Fruit fly (Drosophila melanogaster) whole organism, pupa: ENCODE results near the gene FMRFaR.
A peak's percentile ranks its signal among the peaks of the same experiment; 100 is the strongest.

ENCODE experiments used
- CG10348 ChIP-seq: fragments of 200-800 bp; sonication (Bioruptor generic); IDR thresholded peaks from 2 replicates; pipeline ENCODE4 v1.3.6; 2022; ENCODE audit warnings: missing biosample characterization, missing genetic modification characterization
- CG12605 ChIP-seq: fragments of 200-800 bp; sonication (Bioruptor generic); IDR thresholded peaks from 2 replicates; pipeline ENCODE4 v1.3.6; 2022; ENCODE audit warnings: missing biosample characterization, missing genetic modification characterization
- CG13204 ChIP-seq: fragments of 200-800 bp; sonication (Bioruptor generic); optimal IDR thresholded peaks from 2 replicates; lab custom pipeline; 2018; ENCODE audit warnings: missing biosample characterization, mild to moderate bottlenecking, missing genetic modification characterization, moderate library complexity
- CG14655 ChIP-seq: fragments of 200-800 bp; sonication (Bioruptor generic); optimal IDR thresholded peaks from 3 replicates; lab custom pipeline; 2017; ENCODE audit warnings: mild to moderate bottlenecking, missing biosample characterization, missing genetic modification reagents, missing genetic modification characterization
- CG15710 ChIP-seq: fragments of 200-800 bp; sonication (Bioruptor generic); optimal IDR thresholded peaks from 2 replicates; lab custom pipeline; 2018; ENCODE audit warnings: missing biosample characterization, mild to moderate bottlenecking, missing genetic modification characterization, moderate library complexity
- CG17806 ChIP-seq: fragments of 200-800 bp; sonication (Bioruptor generic); optimal IDR thresholded peaks from 2 replicates; lab custom pipeline; 2018; ENCODE audit warnings: missing biosample characterization, mild to moderate bottlenecking, missing genetic modification characterization, moderate library complexity
- CG32121 ChIP-seq: fragments of 200-800 bp; sonication (Bioruptor generic); IDR thresholded peaks from 2 replicates; pipeline ENCODE4 v1.3.6; 2022; ENCODE audit warnings: missing biosample characterization, missing genetic modification characterization
- CG34367 ChIP-seq: fragments of 200-800 bp; sonication (Bioruptor generic); optimal IDR thresholded peaks from 2 replicates; lab custom pipeline; 2018; ENCODE audit warnings: missing biosample characterization, mild to moderate bottlenecking, missing genetic modification characterization
- CG4496 ChIP-seq: fragments of 200-800 bp; sonication (Bioruptor generic); IDR thresholded peaks from 3 replicates; pipeline ENCODE4 v1.3.6; 2022; ENCODE audit warnings: missing biosample characterization, missing genetic modification characterization
- CG8159 ChIP-seq: fragments of 200-800 bp; sonication (Bioruptor generic); optimal IDR thresholded peaks from 3 replicates; lab custom pipeline; 2018; ENCODE audit warnings: missing biosample characterization, mild to moderate bottlenecking, missing genetic modification characterization, moderate library complexity
- CG8301 ChIP-seq: fragments of 200-800 bp; sonication (Bioruptor generic); optimal IDR thresholded peaks from 2 replicates; lab custom pipeline; 2018; ENCODE audit warnings: missing biosample characterization, mild to moderate bottlenecking, missing genetic modification characterization
- CG9948 ChIP-seq: fragments of 200-800 bp; sonication (Bioruptor generic); optimal IDR thresholded peaks from 2 replicates; lab custom pipeline; 2018; ENCODE audit warnings: missing biosample characterization, mild to moderate bottlenecking, missing genetic modification characterization, moderate library complexity
- D1 ChIP-seq: fragments of 200-800 bp; sonication (Bioruptor generic); optimal IDR thresholded peaks from 2 replicates; lab custom pipeline; 2018; ENCODE audit warnings: missing biosample characterization, mild to moderate bottlenecking, missing genetic modification characterization, moderate library complexity
- EcR ChIP-seq: fragments of 200-800 bp; sonication (Bioruptor generic); optimal IDR thresholded peaks from 3 replicates; lab custom pipeline; 2019; ENCODE audit warnings: missing biosample characterization, missing genetic modification characterization, mild to moderate bottlenecking, moderate library complexity, missing genetic modification reagents
- Ets98B ChIP-seq: fragments of 200-800 bp; sonication (Bioruptor generic); IDR thresholded peaks from 2 replicates; pipeline ENCODE4 v1.3.6; 2022; ENCODE audit warnings: missing biosample characterization, missing genetic modification characterization
- Pif1A ChIP-seq: fragments of 200-800 bp; sonication (Bioruptor generic); optimal IDR thresholded peaks from 3 replicates; lab custom pipeline; 2016; ENCODE audit warnings: missing biosample characterization, missing genetic modification characterization
- Pif1B ChIP-seq: fragments of 200-800 bp; sonication (Bioruptor generic); optimal IDR thresholded peaks from 3 replicates; lab custom pipeline; 2016; ENCODE audit warnings: missing biosample characterization, missing genetic modification characterization
- Snoo ChIP-seq: fragments of 200-800 bp; sonication (Bioruptor generic); optimal IDR thresholded peaks from 3 replicates; lab custom pipeline; 2017; ENCODE audit warnings: missing biosample characterization, mild to moderate bottlenecking, missing genetic modification characterization, inconsistent platforms
- fd96Ca ChIP-seq: fragments of 200-800 bp; sonication (Bioruptor generic); IDR thresholded peaks from 3 replicates; pipeline ENCODE4 v1.3.6; 2022; ENCODE audit warnings: missing biosample characterization, missing genetic modification characterization
- gl ChIP-seq: fragments of 200-800 bp; sonication (Bioruptor generic); optimal IDR thresholded peaks from 2 replicates; lab custom pipeline; 2018; ENCODE audit warnings: missing biosample characterization, mild to moderate bottlenecking, missing genetic modification characterization
- rn ChIP-seq: fragments of 200-800 bp; sonication (Bioruptor generic); IDR thresholded peaks from 2 replicates; pipeline ENCODE4 v1.3.6; 2022; ENCODE audit warnings: missing biosample characterization, missing genetic modification characterization

FMRFaR gene

DNA sequence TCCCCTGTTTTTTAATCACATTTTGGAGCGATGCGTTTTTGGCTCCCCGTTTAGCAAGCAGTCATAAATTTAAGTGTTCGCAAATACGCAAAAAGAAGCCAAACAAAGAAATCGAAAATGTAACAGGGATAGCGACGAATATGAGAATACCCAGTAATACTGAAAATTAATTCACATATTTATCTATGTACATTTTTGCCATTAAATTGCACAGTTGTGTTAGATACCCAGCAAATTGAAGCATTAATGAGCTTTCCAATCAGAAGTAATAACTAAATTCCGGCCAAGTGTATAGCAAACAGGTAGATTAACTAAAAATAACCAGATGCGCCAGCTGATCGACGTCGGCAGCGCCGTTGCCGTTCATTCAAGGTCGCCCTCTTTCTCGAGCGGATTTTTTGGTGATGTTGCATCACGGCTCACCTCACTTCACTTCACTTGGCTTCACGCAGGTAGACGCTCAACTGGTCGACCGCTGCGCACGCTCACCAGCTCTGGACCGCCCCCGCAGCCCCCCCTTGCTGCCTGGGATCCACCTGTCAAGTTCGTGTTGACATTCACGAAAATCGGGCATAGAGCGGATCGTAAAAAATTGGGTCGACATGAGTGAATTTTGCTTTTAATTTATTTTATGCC is 35.6 kb downstream of the FMRFaR start:
- peak; percentile 50 for TF ChIP-seq CG13204 (GFP tag; lab: Kevin White, UChicago)
- TF ChIP-seq CG34367: no peak
- no peak for TF ChIP-seq fd96Ca (GFP tag; lab: Robert Waterston, UW)
- no peak for TF ChIP-seq D1 (tag; lab: Kevin White, UChicago)
- no peak for TF ChIP-seq Ets98B (GFP tag; lab: Robert Waterston, UW)
- peak; percentile 23; the same call in 1 of the 2 replicates for TF ChIP-seq CG32121 (GFP tag; lab: Robert Waterston, UW)

- TF ChIP-seq EcR (peak; percentile 84), rn (GFP tag; lab: Robert Waterston, UW) (no peak), CG15710 (no peak), CG13204 (GFP tag; lab: Kevin White, UChicago) (peak; percentile 98), CG4496 (GFP tag; lab: Robert Waterston, UW) (peak; percentile 69; the same call in 2 of the 3 replicates), CG14655 (GFP tag; lab: Kevin White, UChicago) (no peak), Pif1B (GFP tag; lab: Kevin White, UChicago) (no peak), CG32121 (GFP tag; lab: Robert Waterston, UW) (peak; percentile 90), fd96Ca (GFP tag; lab: Robert Waterston, UW) (peak; percentile 90), CG17806 (tag; lab: Kevin White, UChicago) (no peak), CG12605 (GFP tag; lab: Robert Waterston, UW) (peak; percentile 37), Ets98B (GFP tag; lab: Robert Waterston, UW) (peak; percentile 85)
These were observed 36.5 kb downstream of the FMRFaR start for dm6 chr3L:3037822-3038563.

DNA sequence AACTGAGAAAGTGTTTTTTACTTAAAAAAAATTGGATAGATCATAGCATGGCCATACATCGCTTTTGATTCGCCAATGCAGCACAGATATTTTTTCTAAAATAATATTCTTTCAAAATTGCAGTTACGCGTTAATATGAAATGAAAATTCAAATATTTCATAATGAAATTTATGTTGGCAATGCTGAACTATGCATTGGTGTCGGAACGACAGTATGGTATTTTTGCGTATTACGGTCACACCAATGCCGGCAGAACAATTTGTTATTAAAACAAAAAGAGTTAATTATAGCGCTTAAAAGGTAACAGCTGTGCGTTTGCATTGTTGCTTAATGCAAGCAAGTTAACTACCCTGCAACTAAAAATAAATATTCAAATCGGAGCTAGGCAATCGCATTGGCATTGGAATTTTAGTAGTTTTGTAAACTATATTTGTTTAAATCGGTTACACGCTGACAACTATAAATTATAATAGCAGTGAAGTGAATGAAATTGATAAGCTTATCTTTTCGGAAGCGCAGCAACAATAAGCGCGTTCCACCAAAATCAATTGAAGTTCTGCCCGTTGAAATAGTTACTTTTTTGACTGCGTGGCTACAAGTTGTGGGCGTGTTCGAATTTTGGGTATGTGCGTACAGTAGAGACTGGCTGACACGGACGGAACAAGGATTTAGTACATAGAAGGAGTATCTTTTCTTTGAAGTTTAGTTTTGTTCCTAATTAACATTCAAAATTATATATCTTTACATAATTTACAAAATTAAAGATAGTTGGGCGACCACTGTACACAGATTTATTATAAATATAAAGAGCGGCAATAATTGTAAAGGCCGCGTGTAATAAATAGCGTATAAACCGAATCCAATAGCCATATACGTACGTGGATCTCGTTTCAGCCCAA is 40.9 kb downstream of the FMRFaR start, which contains the start of gene Prx4:
Gene Prx4 (plus strand): TSS at position 210 of the 900 bp plus-strand sequence.
- TF ChIP-seq D1 (tag; lab: Kevin White, UChicago): no peak
- peak; percentile 66 for TF ChIP-seq Pif1A (GFP tag; lab: Kevin White, UChicago)
- peak; percentile 60 for TF ChIP-seq CG9948 (tag; lab: Kevin White, UChicago)
- peak; percentile 77 for TF ChIP-seq CG32121 (GFP tag; lab: Robert Waterston, UW)
- peak; percentile 56 for TF ChIP-seq CG15710
- peak; percentile 66 for TF ChIP-seq CG14655 (GFP tag; lab: Kevin White, UChicago)
- peak; percentile 75 for TF ChIP-seq Ets98B (GFP tag; lab: Robert Waterston, UW)
- peak; percentile 41 for TF ChIP-seq CG17806 (tag; lab: Kevin White, UChicago)
- 0 out of 2 replicates have a peak, but pooled peaks have one; percentile 22 for TF ChIP-seq rn (GFP tag; lab: Robert Waterston, UW)
- peak; percentile 87 for TF ChIP-seq CG4496 (GFP tag; lab: Robert Waterston, UW)
- no peak for TF ChIP-seq CG10348 (GFP tag; lab: Robert Waterston, UW)
- 0 out of 3 replicates have a peak, but pooled peaks have one; percentile 26 for TF ChIP-seq fd96Ca (GFP tag; lab: Robert Waterston, UW)
- TF ChIP-seq Snoo (tag; lab: Kevin White, UChicago): peak; percentile 52
- peak; percentile 43 for TF ChIP-seq CG34367
- peak; percentile 73 for TF ChIP-seq Pif1B (GFP tag; lab: Kevin White, UChicago)
- peak; percentile 68 for TF ChIP-seq CG8301 (tag; lab: Kevin White, UChicago)
- TF ChIP-seq EcR: no peak
- TF ChIP-seq CG13204 (GFP tag; lab: Kevin White, UChicago): no peak
- TF ChIP-seq gl (tag; lab: Kevin White, UChicago): no peak
- peak; percentile 53 for TF ChIP-seq CG8159 (tag; lab: Kevin White, UChicago)
- TF ChIP-seq CG12605 (GFP tag; lab: Robert Waterston, UW): peak; percentile 25; the same call in 1 of the 2 replicates
- TF ChIP-seq, all 21 proteins: peak for 16

DNA sequence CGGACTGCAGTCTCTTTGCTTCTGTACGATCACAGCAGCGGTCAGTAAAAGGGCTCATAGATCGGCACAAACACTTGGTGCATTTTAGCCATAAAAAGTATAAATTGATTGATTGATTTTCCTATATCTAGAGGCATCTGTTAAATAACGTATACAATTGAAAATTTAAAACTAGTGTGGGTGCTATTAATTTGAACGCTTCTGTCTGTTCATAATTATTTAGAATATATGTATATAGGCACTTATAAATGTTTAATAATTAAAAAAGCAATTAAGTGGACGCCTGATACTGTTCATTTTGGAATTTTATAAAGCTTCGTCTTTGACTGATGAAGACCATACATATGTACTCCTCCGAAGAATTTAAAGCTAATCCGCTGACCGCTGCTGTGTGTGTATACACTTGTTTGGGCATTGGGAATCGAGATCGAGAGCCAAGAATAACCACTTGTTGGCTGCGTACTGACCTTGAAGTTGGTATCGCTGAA is 43.8 kb downstream of the FMRFaR start:
- peak; percentile 37; the same call in 1 of the 2 replicates for TF ChIP-seq CG32121 (GFP tag; lab: Robert Waterston, UW)
- peak; percentile 83 for TF ChIP-seq Pif1A (GFP tag; lab: Kevin White, UChicago)
- TF ChIP-seq CG12605 (GFP tag; lab: Robert Waterston, UW): no peak; the same call in 1 of the 2 replicates
- peak; percentile 90 for TF ChIP-seq CG9948 (tag; lab: Kevin White, UChicago)
- TF ChIP-seq rn (GFP tag; lab: Robert Waterston, UW): no peak
- peak; percentile 89 for TF ChIP-seq D1 (tag; lab: Kevin White, UChicago)
- TF ChIP-seq Snoo (tag; lab: Kevin White, UChicago): peak; percentile 79
- peak; percentile 70 for TF ChIP-seq gl (tag; lab: Kevin White, UChicago)
- TF ChIP-seq CG8159 (tag; lab: Kevin White, UChicago): peak; percentile 94
- TF ChIP-seq fd96Ca (GFP tag; lab: Robert Waterston, UW): peak; percentile 32; the same call in 1 of the 3 replicates
- no peak for TF ChIP-seq CG10348 (GFP tag; lab: Robert Waterston, UW)
- TF ChIP-seq CG17806 (tag; lab: Kevin White, UChicago): peak; percentile 87
- TF ChIP-seq CG4496 (GFP tag; lab: Robert Waterston, UW): peak; percentile 74; the same call in 1 of the 3 replicates
- TF ChIP-seq CG34367: peak; percentile 87
- peak; percentile 83 for TF ChIP-seq CG14655 (GFP tag; lab: Kevin White, UChicago)
- peak; percentile 76 for TF ChIP-seq CG8301 (tag; lab: Kevin White, UChicago)
- TF ChIP-seq Pif1B (GFP tag; lab: Kevin White, UChicago): peak; percentile 88
- peak; percentile 61 for TF ChIP-seq Ets98B (GFP tag; lab: Robert Waterston, UW)
- peak; percentile 92 for TF ChIP-seq CG15710
- no peak for TF ChIP-seq EcR
- TF ChIP-seq CG13204 (GFP tag; lab: Kevin White, UChicago): peak; percentile 48
